Fruit fly (Drosophila melanogaster) whole organism, embryonic: ENCODE results near the gene Ret.

Experiments
- Asciz ChIP-seq: fragments of 200-800 bp; sonication (Bioruptor generic); optimal IDR thresholded peaks from 2 replicates; lab custom pipeline; 2017; ENCODE audit warnings: missing biosample characterization, mild to moderate bottlenecking, missing genetic modification characterization, missing genetic modification reagents
- CG10209 ChIP-seq: fragments of 200-800 bp; sonication (Bioruptor generic); optimal IDR thresholded peaks from 3 replicates; lab custom pipeline; 2017; ENCODE audit warnings: missing biosample characterization, mild to moderate bottlenecking, missing genetic modification characterization, missing genetic modification reagents
- CG10462 ChIP-seq: fragments of 200-800 bp; sonication (Bioruptor generic); optimal IDR thresholded peaks from 2 replicates; lab custom pipeline; 2016; ENCODE audit warnings: missing biosample characterization, missing genetic modification characterization
- CG12219 ChIP-seq: fragments of 200-800 bp; sonication (Bioruptor generic); optimal IDR thresholded peaks from 3 replicates; lab custom pipeline; 2018; ENCODE audit warnings: missing biosample characterization, mild to moderate bottlenecking, missing genetic modification characterization
- CG12769 ChIP-seq: fragments of 200-800 bp; sonication (Bioruptor generic); optimal IDR thresholded peaks from 2 replicates; lab custom pipeline; 2019; ENCODE audit warnings: missing biosample characterization, mild to moderate bottlenecking, missing genetic modification characterization, moderate library complexity
- CG16779 ChIP-seq: fragments of 200-800 bp; sonication (Bioruptor generic); IDR thresholded peaks from 2 replicates; pipeline ENCODE4 v1.3.6; 2022; ENCODE audit warnings: missing biosample characterization, missing genetic modification characterization
- CG16863 ChIP-seq: fragments of 200-800 bp; sonication (Bioruptor generic); optimal IDR thresholded peaks from 3 replicates; lab custom pipeline; 2016; ENCODE audit warnings: missing biosample characterization, missing genetic modification characterization
- CG1832 ChIP-seq: fragments of 200-800 bp; sonication (Bioruptor generic); optimal IDR thresholded peaks from 2 replicates; lab custom pipeline; 2017; ENCODE audit warnings: missing biosample characterization, mild to moderate bottlenecking, missing genetic modification characterization, inconsistent platforms
- CG18599 ChIP-seq: fragments of 200-800 bp; sonication (Bioruptor generic); optimal IDR thresholded peaks from 3 replicates; lab custom pipeline; 2017; ENCODE audit warnings: missing biosample characterization, missing genetic modification characterization, mild to moderate bottlenecking, moderate library complexity, missing genetic modification reagents
- CG2116 ChIP-seq: fragments of 200-800 bp; sonication (Bioruptor generic); optimal IDR thresholded peaks from 3 replicates; lab custom pipeline; 2018; ENCODE audit warnings: missing biosample characterization, mild to moderate bottlenecking, missing genetic modification characterization
- CG32532 ChIP-seq: fragments of 200-800 bp; sonication (Bioruptor generic); IDR thresholded peaks from 2 replicates; pipeline ENCODE4 v1.3.6; 2022; ENCODE audit warnings: missing biosample characterization, missing genetic modification characterization
- CG3407 ChIP-seq: fragments of 200-800 bp; sonication (Bioruptor generic); optimal IDR thresholded peaks from 2 replicates; lab custom pipeline; 2018; ENCODE audit warnings: missing biosample characterization, mild to moderate bottlenecking, missing genetic modification characterization
- CG6854 ChIP-seq: fragments of 200-800 bp; sonication (Bioruptor generic); optimal IDR thresholded peaks from 3 replicates; lab custom pipeline; 2017; ENCODE audit warnings: missing biosample characterization, mild to moderate bottlenecking, missing genetic modification characterization
- CG8281 ChIP-seq: fragments of 200-800 bp; sonication (Bioruptor generic); optimal IDR thresholded peaks from 2 replicates; lab custom pipeline; 2018; ENCODE audit warnings: missing biosample characterization, mild to moderate bottlenecking, missing genetic modification characterization, moderate library complexity
- CG8478 ChIP-seq: fragments of >200 bp; optimal IDR thresholded peaks from 2 replicates; lab custom pipeline; 2018
- CG8924 ChIP-seq: fragments of 200-800 bp; optimal IDR thresholded peaks from 3 replicates; lab custom pipeline; 2019; ENCODE audit warnings: missing biosample characterization, mild to moderate bottlenecking, missing genetic modification characterization, moderate library complexity
- CG9609 ChIP-seq: fragments of 200-800 bp; sonication (Bioruptor generic); optimal IDR thresholded peaks from 3 replicates; lab custom pipeline; 2016; ENCODE audit warnings: missing biosample characterization, missing genetic modification characterization
- Dad ChIP-seq: fragments of 200-800 bp; sonication (Bioruptor generic); optimal IDR thresholded peaks from 3 replicates; lab custom pipeline; 2016; ENCODE audit warnings: missing biosample characterization, missing genetic modification characterization
- Deaf1 ChIP-seq: fragments of 200-800 bp; optimal IDR thresholded peaks from 3 replicates; lab custom pipeline; 2019; ENCODE audit warnings: missing biosample characterization, mild to moderate bottlenecking, missing genetic modification characterization, moderate library complexity
- Dp ChIP-seq: fragments of 200-800 bp; sonication (Bioruptor generic); optimal IDR thresholded peaks from 2 replicates; lab custom pipeline; 2018; ENCODE audit warnings: missing biosample characterization, mild to moderate bottlenecking, missing genetic modification characterization, moderate library complexity
- Fer2 ChIP-seq: fragments of 200-800 bp; sonication (Bioruptor generic); optimal IDR thresholded peaks from 2 replicates; lab custom pipeline; 2018; ENCODE audit warnings: missing biosample characterization, mild to moderate bottlenecking, missing genetic modification characterization, moderate library complexity
- H2.0 ChIP-seq: fragments of 200-800 bp; sonication (Bioruptor generic); IDR thresholded peaks from 2 replicates; pipeline ENCODE4 v1.3.6; 2022; ENCODE audit warnings: missing biosample characterization, missing genetic modification characterization
- MBD-R2 ChIP-seq: fragments of 200-800 bp; sonication (Bioruptor generic); IDR thresholded peaks from 2 replicates; pipeline ENCODE4 v1.3.6; 2022; ENCODE audit warnings: missing biosample characterization, missing genetic modification characterization
- Mad ChIP-seq: fragments of 200-800 bp; sonication (Bioruptor generic); optimal IDR thresholded peaks from 2 replicates; lab custom pipeline; 2016; ENCODE audit warnings: missing biosample characterization, missing genetic modification characterization
- Mes4 ChIP-seq: fragments of 200-800 bp; sonication (Bioruptor generic); optimal IDR thresholded peaks from 2 replicates; lab custom pipeline; 2016; ENCODE audit warnings: missing biosample characterization, missing genetic modification characterization
- NC2β ChIP-seq: fragments of 200-800 bp; sonication (Bioruptor generic); optimal IDR thresholded peaks from 2 replicates; lab custom pipeline; 2016; ENCODE audit warnings: missing biosample characterization, missing genetic modification characterization
- NfI ChIP-seq: fragments of 200-800 bp; sonication (Bioruptor generic); optimal IDR thresholded peaks from 3 replicates; lab custom pipeline; 2018; ENCODE audit warnings: missing biosample characterization, mild to moderate bottlenecking, missing genetic modification characterization, moderate library complexity
- Oaz ChIP-seq: fragments of 200-800 bp; sonication (Bioruptor generic); IDR thresholded peaks from 2 replicates; pipeline ENCODE4 v1.3.6; 2022; ENCODE audit warnings: missing biosample characterization, missing genetic modification characterization
- Rx ChIP-seq: fragments of 200-800 bp; sonication (Bioruptor generic); IDR thresholded peaks from 2 replicates; pipeline ENCODE4 v1.3.6; 2022; ENCODE audit warnings: missing biosample characterization, missing genetic modification characterization
- Sin3A ChIP-seq: fragments of >200 bp; optimal IDR thresholded peaks from 2 replicates; lab custom pipeline; 2018
- Spps ChIP-seq: fragments of 200-800 bp; sonication (Bioruptor generic); optimal IDR thresholded peaks from 2 replicates; lab custom pipeline; 2018; ENCODE audit warnings: missing biosample characterization, mild to moderate bottlenecking, missing genetic modification characterization
- Sry-β ChIP-seq: fragments of 200-800 bp; sonication (Bioruptor generic); optimal IDR thresholded peaks from 2 replicates; lab custom pipeline; 2018; ENCODE audit warnings: missing biosample characterization, mild to moderate bottlenecking, missing genetic modification characterization, moderate library complexity
- Xbp1 ChIP-seq: fragments of 200-800 bp; sonication (Bioruptor generic); optimal IDR thresholded peaks from 3 replicates; lab custom pipeline; 2016; ENCODE audit warnings: missing biosample characterization, mild to moderate bottlenecking, missing genetic modification characterization
- abd-A ChIP-seq: fragments of 200-800 bp; sonication (Bioruptor generic); optimal IDR thresholded peaks from 3 replicates; lab custom pipeline; 2019; ENCODE audit warnings: missing biosample characterization, mild to moderate bottlenecking, missing genetic modification characterization, moderate library complexity
- cato ChIP-seq: fragments of 200-800 bp; sonication (Bioruptor generic); optimal IDR thresholded peaks from 2 replicates; lab custom pipeline; 2016; ENCODE audit warnings: missing biosample characterization, missing genetic modification characterization, borderline replicate concordance
- ci ChIP-seq: fragments of 200-800 bp; sonication (Bioruptor generic); IDR thresholded peaks from 3 replicates; pipeline ENCODE4 v1.3.6; 2022; ENCODE audit warnings: missing biosample characterization, missing genetic modification characterization
- danr ChIP-seq: fragments of 200-800 bp; sonication (Bioruptor generic); IDR thresholded peaks from 2 replicates; pipeline ENCODE4 v1.3.6; 2022; ENCODE audit warnings: missing biosample characterization, missing genetic modification characterization
- h ChIP-seq: fragments of >200 bp; optimal IDR thresholded peaks from 2 replicates; lab custom pipeline; 2017
- hb ChIP-seq: fragments of 200-800 bp; sonication (Bioruptor generic); IDR thresholded peaks from 3 replicates; pipeline ENCODE4 v1.3.6; 2022; ENCODE audit warnings: missing biosample characterization, missing genetic modification characterization; ENCODE audit not compliant: partially characterized antibody
- her ChIP-seq: fragments of 200-800 bp; sonication (Bioruptor generic); optimal IDR thresholded peaks from 2 replicates; lab custom pipeline; 2016; ENCODE audit warnings: missing biosample characterization, missing genetic modification characterization
- luna ChIP-seq: fragments of 200-800 bp; sonication (Bioruptor generic); optimal IDR thresholded peaks from 2 replicates; lab custom pipeline; 2016; ENCODE audit warnings: missing biosample characterization, missing genetic modification characterization
- oc ChIP-seq: fragments of 200-800 bp; sonication (Bioruptor generic); optimal IDR thresholded peaks from 2 replicates; lab custom pipeline; 2018; ENCODE audit warnings: missing biosample characterization, mild to moderate bottlenecking, missing genetic modification characterization, moderate library complexity
- odd ChIP-seq: fragments of 200-800 bp; sonication (Bioruptor generic); optimal IDR thresholded peaks from 2 replicates; lab custom pipeline; 2017; ENCODE audit warnings: missing biosample characterization, mild to moderate bottlenecking, missing genetic modification characterization
- pfk ChIP-seq: fragments of 200-800 bp; sonication (Bioruptor generic); optimal IDR thresholded peaks from 2 replicates; lab custom pipeline; 2018; ENCODE audit warnings: missing biosample characterization, mild to moderate bottlenecking, missing genetic modification characterization, moderate library complexity
- pita ChIP-seq: fragments of 200-800 bp; sonication (Bioruptor generic); optimal IDR thresholded peaks from 2 replicates; lab custom pipeline; 2017; ENCODE audit warnings: missing biosample characterization, mild to moderate bottlenecking, missing genetic modification characterization
- pum ChIP-seq: fragments of 200-800 bp; sonication (Bioruptor generic); optimal IDR thresholded peaks from 2 replicates; lab custom pipeline; 2016; ENCODE audit warnings: missing biosample characterization, missing genetic modification characterization
- run ChIP-seq: fragments of 200-800 bp; sonication (Bioruptor generic); optimal IDR thresholded peaks from 3 replicates; lab custom pipeline; 2018; ENCODE audit warnings: missing biosample characterization, mild to moderate bottlenecking, missing genetic modification characterization
- toy ChIP-seq: fragments of 200-800 bp; sonication (Bioruptor generic); IDR thresholded peaks from 2 replicates; pipeline ENCODE4 v1.3.6; 2022; ENCODE audit warnings: missing biosample characterization, missing genetic modification characterization
- trh ChIP-seq: fragments of 200-800 bp; sonication (Bioruptor generic); optimal IDR thresholded peaks from 2 replicates; lab custom pipeline; 2016; ENCODE audit warnings: missing biosample characterization, missing genetic modification characterization
- tx ChIP-seq: fragments of 200-800 bp; sonication (Bioruptor generic); optimal IDR thresholded peaks from 2 replicates; lab custom pipeline; 2016; ENCODE audit warnings: missing biosample characterization, missing genetic modification characterization
- wek ChIP-seq: fragments of 200-800 bp; sonication (Bioruptor generic); optimal IDR thresholded peaks from 3 replicates; lab custom pipeline; 2018; ENCODE audit warnings: missing biosample characterization, mild to moderate bottlenecking, missing genetic modification characterization, moderate library complexity

Gene Ret

dm6 chr2L:21237048-21237747 lies 38.6 kb upstream of the Ret start, which contains the start of gene Hr39 (continued):
- TF ChIP-seq Rx (GFP tag; lab: Robert Waterston, UW) (no peak), pum (GFP tag; lab: Kevin White, UChicago) (peak; percentile 2), NfI (peak; percentile 32), cato (no peak), MBD-R2 (GFP tag; lab: Robert Waterston, UW) (no peak), her (GFP tag; lab: Kevin White, UChicago) (no peak), NC2β (GFP tag; lab: Kevin White, UChicago) (peak; percentile 16), Sin3A (lab: Kevin White, UChicago) (peak; percentile 78), CG8924 (tag; lab: Kevin White, UChicago) (peak; percentile 58), CG10209 (GFP tag; lab: Kevin White, UChicago) (no peak), Deaf1 (tag; lab: Kevin White, UChicago) (peak; percentile 75), Sry-β (GFP tag; lab: Kevin White, UChicago) (no peak), wek (GFP tag; lab: Kevin White, UChicago) (peak; percentile 15), hb (no peak), danr (GFP tag; lab: Robert Waterston, UW) (no peak), Xbp1 (GFP tag; lab: Kevin White, UChicago) (peak; percentile 10), pfk (GFP tag; lab: Kevin White, UChicago) (peak; percentile 98), Dad (peak; percentile 40), CG1832 (GFP tag; lab: Kevin White, UChicago) (peak; percentile 70), CG10462 (GFP tag; lab: Kevin White, UChicago) (no peak), CG3407 (GFP tag; lab: Kevin White, UChicago) (no peak), Mes4 (GFP tag; lab: Kevin White, UChicago) (no peak), toy (GFP tag; lab: Robert Waterston, UW) (no peak), CG16779 (GFP tag; lab: Robert Waterston, UW) (no peak), CG12769 (tag; lab: Kevin White, UChicago) (peak; percentile 45), ci (no peak), CG32532 (GFP tag; lab: Robert Waterston, UW) (no peak), odd (GFP tag; lab: Kevin White, UChicago) (peak; percentile 32), oc (tag; lab: Kevin White, UChicago) (peak; percentile 21), CG8281 (no peak), Asciz (no peak), CG16863 (no peak), Spps (peak; percentile 31), CG2116 (GFP tag; lab: Kevin White, UChicago) (peak; percentile 73), CG9609 (GFP tag; lab: Kevin White, UChicago) (peak; percentile 41), H2.0 (GFP tag; lab: Robert Waterston, UW) (no peak), Dp (peak; percentile 75), trh (GFP tag; lab: Kevin White, UChicago) (no peak), luna (GFP tag; lab: Kevin White, UChicago) (peak; percentile 30), CG18599 (GFP tag; lab: Kevin White, UChicago) (peak; percentile 35), abd-A (peak; percentile 55), pita (GFP tag; lab: Kevin White, UChicago) (peak; percentile 40), run (tag; lab: Kevin White, UChicago) (peak; percentile 20), CG12219 (GFP tag; lab: Kevin White, UChicago) (no peak), Fer2 (tag; lab: Kevin White, UChicago) (no peak), CG8478 (lab: Kevin White, UChicago) (peak; percentile 60), Oaz (GFP tag; lab: Robert Waterston, UW) (no peak), Mad (GFP tag; lab: Kevin White, UChicago) (peak; percentile 57), CG6854 (GFP tag; lab: Kevin White, UChicago) (peak; percentile 9), tx (GFP tag; lab: Kevin White, UChicago) (no peak), h (lab: Kevin White, UChicago) (no peak)
